Fruit fly (Drosophila melanogaster) whole organism, embryonic: ENCODE measurements around the gene CG8301.

Experiments
- BEAF-32 ChIP-seq: fragments of 200-800 bp; sonication (Bioruptor generic); optimal IDR thresholded peaks from 3 replicates; lab custom pipeline; 2017; ENCODE audit warnings: missing biosample characterization, missing genetic modification characterization, mild to moderate bottlenecking, moderate library complexity, missing genetic modification reagents
- Blimp-1 ChIP-seq: fragments of 200-800 bp; sonication (Bioruptor generic); optimal IDR thresholded peaks from 3 replicates; lab custom pipeline; 2018; ENCODE audit warnings: missing biosample characterization, missing genetic modification characterization, mild to moderate bottlenecking, moderate library complexity, missing genetic modification reagents
- CG10209 ChIP-seq: fragments of 200-800 bp; sonication (Bioruptor generic); optimal IDR thresholded peaks from 3 replicates; lab custom pipeline; 2017; ENCODE audit warnings: missing biosample characterization, mild to moderate bottlenecking, missing genetic modification characterization, missing genetic modification reagents
- CG11695 ChIP-seq: fragments of 200-800 bp; sonication (Bioruptor generic); IDR thresholded peaks from 3 replicates; pipeline ENCODE4 v1.3.6; 2022; ENCODE audit warnings: missing biosample characterization, missing genetic modification characterization
- CG12659 ChIP-seq: fragments of 200-800 bp; sonication (Bioruptor generic); optimal IDR thresholded peaks from 3 replicates; lab custom pipeline; 2017; ENCODE audit warnings: mild to moderate bottlenecking, missing biosample characterization, missing genetic modification reagents, missing genetic modification characterization
- CG1647 ChIP-seq: fragments of 200-800 bp; sonication (Bioruptor generic); optimal IDR thresholded peaks from 3 replicates; lab custom pipeline; 2016; ENCODE audit warnings: missing biosample characterization, missing genetic modification characterization
- CG17328 ChIP-seq: fragments of 200-800 bp; sonication (Bioruptor generic); IDR thresholded peaks from 2 replicates; pipeline ENCODE4 v1.3.6; 2022; ENCODE audit warnings: missing biosample characterization, missing genetic modification characterization
- CG18476 ChIP-seq: fragments of 200-800 bp; sonication (Bioruptor generic); optimal IDR thresholded peaks from 2 replicates; lab custom pipeline; 2016; ENCODE audit warnings: missing biosample characterization, mild to moderate bottlenecking, missing genetic modification characterization
- CG32532 ChIP-seq: fragments of 200-800 bp; sonication (Bioruptor generic); IDR thresholded peaks from 2 replicates; pipeline ENCODE4 v1.3.6; 2022; ENCODE audit warnings: missing biosample characterization, missing genetic modification characterization
- CG3847 ChIP-seq: fragments of 200-800 bp; sonication (Bioruptor generic); IDR thresholded peaks from 2 replicates; pipeline ENCODE4 v1.3.6; 2022; ENCODE audit warnings: missing biosample characterization, missing genetic modification characterization
- CG6765 ChIP-seq: fragments of 200-800 bp; sonication (Bioruptor generic); optimal IDR thresholded peaks from 3 replicates; lab custom pipeline; 2017; ENCODE audit warnings: missing biosample characterization, mild to moderate bottlenecking, missing genetic modification characterization
- CG6854 ChIP-seq: fragments of 200-800 bp; sonication (Bioruptor generic); optimal IDR thresholded peaks from 3 replicates; lab custom pipeline; 2017; ENCODE audit warnings: missing biosample characterization, mild to moderate bottlenecking, missing genetic modification characterization
- CG7963 ChIP-seq: fragments of 200-800 bp; sonication (Bioruptor generic); IDR thresholded peaks from 3 replicates; pipeline ENCODE4 v1.3.6; 2022; ENCODE audit warnings: missing biosample characterization, missing genetic modification characterization; ENCODE audit not compliant: partially characterized antibody
- CG8944 ChIP-seq: fragments of 200-800 bp; sonication (Bioruptor generic); optimal IDR thresholded peaks from 3 replicates; lab custom pipeline; 2016; ENCODE audit warnings: missing biosample characterization, missing genetic modification characterization
- CG9727 ChIP-seq: fragments of 200-800 bp; sonication (Bioruptor generic); optimal IDR thresholded peaks from 3 replicates; lab custom pipeline; 2017; ENCODE audit warnings: missing biosample characterization, mild to moderate bottlenecking, missing genetic modification characterization
- CG9876 ChIP-seq: fragments of 200-800 bp; sonication (Bioruptor generic); optimal IDR thresholded peaks from 2 replicates; lab custom pipeline; 2016; ENCODE audit warnings: missing biosample characterization, missing genetic modification characterization
- ERR ChIP-seq: fragments of 200-800 bp; sonication (Bioruptor generic); optimal IDR thresholded peaks from 2 replicates; lab custom pipeline; 2016; ENCODE audit warnings: missing biosample characterization, missing genetic modification characterization
- Eip74EF ChIP-seq, 2 experiments: fragments of 200-800 bp in 1 of 2; fragments of >200 bp in 1 of 2; sonication (Bioruptor generic) in 1 of 2; optimal IDR thresholded peaks; 2 replicates each; lab custom pipeline; 2017 to 2019; ENCODE audit warnings: missing biosample characterization in 2 of 2, missing genetic modification characterization in 2 of 2, mild to moderate bottlenecking in 1 of 2, moderate library complexity in 1 of 2
- H15 ChIP-seq: fragments of 200-800 bp; sonication (Bioruptor generic); IDR thresholded peaks from 3 replicates; pipeline ENCODE4 v1.3.6; 2022; ENCODE audit warnings: missing biosample characterization, missing genetic modification characterization
- HLH54F ChIP-seq: fragments of 200-800 bp; sonication (Bioruptor generic); optimal IDR thresholded peaks from 3 replicates; lab custom pipeline; 2016; ENCODE audit warnings: missing biosample characterization, missing genetic modification characterization
- HmgZ ChIP-seq: fragments of 200-800 bp; sonication (Bioruptor generic); optimal IDR thresholded peaks from 2 replicates; lab custom pipeline; 2018; ENCODE audit warnings: missing biosample characterization, mild to moderate bottlenecking, missing genetic modification characterization
- Hr39 ChIP-seq: fragments of >200 bp; optimal IDR thresholded peaks from 2 replicates; lab custom pipeline; 2017
- Hr78 ChIP-seq, 2 experiments: fragments of 200-800 bp in 1 of 2; fragments of >200 bp in 1 of 2; sonication (Bioruptor generic) in 1 of 2; optimal IDR thresholded peaks; 2 replicates each; lab custom pipeline; 2017 to 2019; ENCODE audit warnings: missing biosample characterization in 2 of 2, missing genetic modification characterization in 2 of 2, mild to moderate bottlenecking in 1 of 2, moderate library complexity in 1 of 2
- Jarid2 ChIP-seq: fragments of 200-800 bp; sonication (Bioruptor generic); optimal IDR thresholded peaks from 3 replicates; lab custom pipeline; 2017; ENCODE audit warnings: mild to moderate bottlenecking, missing biosample characterization, missing genetic modification reagents, missing genetic modification characterization
- Kr ChIP-seq: fragments of 200-800 bp; sonication (Bioruptor generic); optimal IDR thresholded peaks from 2 replicates; lab custom pipeline; 2017; ENCODE audit warnings: missing biosample characterization, mild to moderate bottlenecking, missing genetic modification characterization
- Ravus ChIP-seq: fragments of 200-800 bp; sonication (Bioruptor generic); IDR thresholded peaks from 2 replicates; pipeline ENCODE4 v1.3.6; 2022; ENCODE audit warnings: missing biosample characterization, missing genetic modification characterization
- Sin3A ChIP-seq: fragments of >200 bp; optimal IDR thresholded peaks from 2 replicates; lab custom pipeline; 2018
- cas ChIP-seq: fragments of 200-800 bp; sonication (Bioruptor generic); IDR thresholded peaks from 2 replicates; pipeline ENCODE4 v1.3.6; 2022; ENCODE audit warnings: missing biosample characterization, missing genetic modification characterization
- corto ChIP-seq: fragments of 200-800 bp; sonication (Bioruptor generic); optimal IDR thresholded peaks from 2 replicates; lab custom pipeline; 2016; ENCODE audit warnings: missing biosample characterization, mild to moderate bottlenecking, missing genetic modification characterization, moderate library complexity
- crc ChIP-seq: fragments of 200-800 bp; sonication (Bioruptor generic); optimal IDR thresholded peaks from 2 replicates; lab custom pipeline; 2016; ENCODE audit warnings: missing biosample characterization, missing genetic modification characterization
- esg ChIP-seq: fragments of 200-800 bp; sonication (Bioruptor generic); conservative IDR thresholded peaks from 2 replicates; pipeline ENCODE4 v1.3.6; 2022; ENCODE audit warnings: missing biosample characterization, missing genetic modification characterization
- gcm2 ChIP-seq: fragments of 200-800 bp; sonication (Bioruptor generic); optimal IDR thresholded peaks from 2 replicates; lab custom pipeline; 2016; ENCODE audit warnings: missing biosample characterization, missing genetic modification characterization
- gem ChIP-seq: fragments of 200-800 bp; sonication (Bioruptor generic); optimal IDR thresholded peaks from 2 replicates; lab custom pipeline; 2019; ENCODE audit warnings: missing biosample characterization, mild to moderate bottlenecking, missing genetic modification characterization, moderate library complexity
- grn ChIP-seq: fragments of 200-800 bp; sonication (Bioruptor generic); optimal IDR thresholded peaks from 3 replicates; lab custom pipeline; 2017; ENCODE audit warnings: missing biosample characterization, missing genetic modification characterization
- gro ChIP-seq: fragments of 200-800 bp; sonication (Bioruptor generic); optimal IDR thresholded peaks from 2 replicates; lab custom pipeline; 2016; ENCODE audit warnings: missing biosample characterization, missing genetic modification characterization
- ham ChIP-seq: fragments of 200-800 bp; sonication (Bioruptor generic); IDR thresholded peaks from 2 replicates; pipeline ENCODE4 v1.3.6; 2022; ENCODE audit warnings: missing biosample characterization, missing genetic modification characterization
- mld ChIP-seq: fragments of 200-800 bp; sonication (Bioruptor generic); IDR thresholded peaks from 3 replicates; pipeline ENCODE4 v1.3.6; 2022; ENCODE audit warnings: missing biosample characterization, missing genetic modification characterization; ENCODE audit not compliant: partially characterized antibody
- peb ChIP-seq: fragments of 200-800 bp; sonication (Bioruptor generic); IDR thresholded peaks from 2 replicates; pipeline ENCODE4 v1.3.6; 2022; ENCODE audit warnings: missing biosample characterization, missing genetic modification characterization
- pnt ChIP-seq: fragments of 200-800 bp; sonication (Bioruptor generic); optimal IDR thresholded peaks from 3 replicates; lab custom pipeline; 2016; ENCODE audit warnings: missing biosample characterization, missing genetic modification characterization
- run ChIP-seq: fragments of 200-800 bp; sonication (Bioruptor generic); optimal IDR thresholded peaks from 3 replicates; lab custom pipeline; 2018; ENCODE audit warnings: missing biosample characterization, mild to moderate bottlenecking, missing genetic modification characterization
- shn ChIP-seq: fragments of 200-800 bp; sonication (Bioruptor generic); optimal IDR thresholded peaks from 3 replicates; lab custom pipeline; 2016; ENCODE audit warnings: missing biosample characterization, missing genetic modification characterization
- slbo ChIP-seq: fragments of 200-800 bp; sonication (Bioruptor generic); IDR thresholded peaks from 2 replicates; pipeline ENCODE4 v1.3.6; 2022; ENCODE audit warnings: missing biosample characterization, missing genetic modification characterization
- ssp ChIP-seq: fragments of 200-800 bp; sonication (Bioruptor generic); IDR thresholded peaks from 2 replicates; pipeline ENCODE4 v1.3.6; 2022; ENCODE audit warnings: missing biosample characterization, missing genetic modification characterization
- stwl ChIP-seq: fragments of 200-800 bp; sonication (Bioruptor generic); optimal IDR thresholded peaks from 3 replicates; lab custom pipeline; 2018; ENCODE audit warnings: missing biosample characterization, mild to moderate bottlenecking, missing genetic modification characterization, moderate library complexity
- tio ChIP-seq: fragments of 200-800 bp; sonication (Bioruptor generic); optimal IDR thresholded peaks from 2 replicates; lab custom pipeline; 2017; ENCODE audit warnings: missing biosample characterization, missing genetic modification characterization, inconsistent platforms
- ttk ChIP-seq: fragments of 200-800 bp; sonication (Bioruptor generic); IDR thresholded peaks from 2 replicates; pipeline ENCODE4 v2.1.2; 2022; ENCODE audit warnings: missing biosample characterization, missing genetic modification characterization
- unc-4 ChIP-seq: fragments of 200-800 bp; sonication (Bioruptor generic); IDR thresholded peaks from 2 replicates; pipeline ENCODE4 v1.3.6; 2022; ENCODE audit warnings: missing biosample characterization, missing genetic modification characterization; ENCODE audit not compliant: partially characterized antibody

CG8301 gene

DNA sequence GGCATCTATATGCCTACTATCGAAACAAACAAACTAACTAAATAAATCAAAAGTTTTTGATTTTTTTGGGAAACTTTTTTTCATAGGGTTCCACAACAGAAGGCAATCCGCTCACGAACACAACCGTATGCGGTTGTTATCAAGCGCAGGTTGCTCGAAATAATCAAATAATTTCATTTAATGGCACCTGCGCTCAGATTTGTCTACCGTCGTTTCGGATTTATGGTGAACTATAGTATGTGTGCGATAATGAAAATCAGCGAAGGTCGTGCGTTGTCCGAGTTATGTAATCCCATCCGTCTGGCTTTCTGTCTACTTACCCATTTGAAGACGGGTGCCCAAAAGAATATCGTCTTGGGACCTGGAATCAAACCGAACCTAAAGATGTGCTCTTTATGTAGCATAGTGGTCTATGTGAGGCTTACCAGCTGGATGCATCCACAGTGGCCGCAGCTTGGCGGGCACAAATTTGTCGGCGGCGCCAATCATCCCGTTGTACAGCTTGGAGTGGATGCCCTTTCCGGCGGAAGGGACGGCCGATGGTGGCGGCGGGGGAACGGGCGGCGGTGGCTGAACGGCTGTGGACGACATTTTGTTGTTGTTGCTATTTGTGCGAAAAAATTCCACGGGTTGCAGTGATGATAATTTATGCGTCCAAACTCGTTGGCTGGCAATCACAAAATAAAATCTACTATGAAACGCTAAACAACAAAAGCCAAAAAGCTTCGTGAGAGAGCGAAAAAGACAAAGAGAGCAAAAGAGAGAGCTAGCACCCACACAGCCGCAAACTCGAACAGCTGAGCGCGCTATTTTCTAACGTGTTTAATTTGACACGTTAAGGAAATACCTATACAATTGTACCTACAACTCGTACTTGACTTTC lies 7.9 kb upstream of the CG8301 start (continued):
- TF ChIP-seq CG17328 (GFP tag; lab: Robert Waterston, UW) (0 out of 2 replicates have a peak, but pooled peaks have one; percentile 23), CG8944 (no peak), ssp (GFP tag; lab: Robert Waterston, UW) (no peak), CG32532 (peak; percentile 38; the same call in 1 of the 2 replicates), cas (GFP tag; lab: Robert Waterston, UW) (no peak), Hr78 (GFP tag; optimal IDR thresholded peaks at IDR 0.05; lab: Kevin White, UChicago) (no peak), ttk (GFP tag; lab: Robert Waterston, UW) (0 out of 2 replicates have a peak, but pooled peaks have one; percentile 25), CG11695 (no peak), CG1647 (GFP tag; lab: Kevin White, UChicago) (no peak), corto (GFP tag; lab: Kevin White, UChicago) (no peak), HmgZ (tag; lab: Kevin White, UChicago) (peak; percentile 33), tio (GFP tag; lab: Kevin White, UChicago) (no peak), peb (GFP tag; lab: Robert Waterston, UW) (no peak), CG9727 (GFP tag; lab: Kevin White, UChicago) (no peak), CG7963 (GFP tag; lab: Robert Waterston, UW) (no peak), slbo (GFP tag; lab: Robert Waterston, UW) (peak; percentile 19), HLH54F (GFP tag; lab: Kevin White, UChicago) (no peak), unc-4 (peak; percentile 36)
- TF ChIP-seq, all 482 proteins: peak for 56

DNA sequence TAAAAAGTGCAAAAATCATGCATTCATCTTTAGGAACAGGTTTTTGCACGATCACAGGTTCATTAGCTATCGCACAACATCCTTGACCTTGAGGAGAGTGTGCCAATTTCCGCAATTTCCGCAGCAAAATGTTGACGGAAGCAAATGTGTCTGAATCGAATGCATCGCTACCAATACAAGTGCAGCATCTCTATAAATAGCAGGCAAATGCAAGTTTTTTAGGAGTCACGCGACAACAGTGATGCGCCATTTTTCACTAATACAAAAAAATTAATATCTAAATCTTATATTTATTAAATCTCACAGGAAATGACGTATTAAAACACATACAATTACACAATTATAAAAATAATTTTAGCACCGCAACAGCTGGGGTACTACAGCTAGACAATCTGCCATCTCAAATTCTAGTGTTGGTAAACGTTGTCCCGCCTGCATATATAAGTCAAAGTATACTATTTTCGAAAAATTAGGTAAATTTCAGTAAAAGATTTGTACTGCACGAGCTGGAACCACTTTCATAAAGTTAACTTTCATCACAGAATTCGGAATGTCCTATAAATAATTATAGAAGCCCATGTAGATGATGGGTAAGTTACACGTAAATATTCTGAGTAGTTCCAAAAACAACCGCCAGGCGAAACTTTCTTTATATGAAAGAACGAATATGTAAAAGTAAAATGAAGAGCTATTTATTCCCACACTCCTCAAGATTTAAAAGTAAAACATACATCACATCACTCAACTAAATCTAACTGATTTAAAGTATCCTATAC lies 7.1 kb upstream of the CG8301 start, which contains the start of gene CG9399:
Gene CG9399 (minus strand): TSS at position 400 of the 776 bp plus-strand sequence.
- peak; percentile 83 for TF ChIP-seq stwl (tag; lab: Kevin White, UChicago)
- no peak for TF ChIP-seq Hr39 (lab: Kevin White, UChicago)
- TF ChIP-seq Eip74EF (GFP tag; optimal IDR thresholded peaks at IDR 0.05; lab: Kevin White, UChicago): peak in 1 of 2 experiments; percentile 99
- TF ChIP-seq run (tag; lab: Kevin White, UChicago): peak; percentile 94
- TF ChIP-seq gem: peak; percentile 99
- peak; percentile 86 for TF ChIP-seq crc (GFP tag; lab: Kevin White, UChicago)
- peak; percentile 95 for TF ChIP-seq Blimp-1 (GFP tag; lab: Kevin White, UChicago)
- peak; percentile 87 for TF ChIP-seq CG6765 (GFP tag; lab: Kevin White, UChicago)
- TF ChIP-seq Jarid2 (GFP tag; lab: Kevin White, UChicago): peak; percentile 78
- peak; percentile 97 for TF ChIP-seq CG3847 (GFP tag; lab: Robert Waterston, UW)
- TF ChIP-seq CG9876 (GFP tag; lab: Kevin White, UChicago): peak; percentile 78
- peak; percentile 95 for TF ChIP-seq CG18476 (GFP tag; lab: Kevin White, UChicago)
- peak; percentile 98 for TF ChIP-seq CG10209
- TF ChIP-seq pnt (GFP tag; lab: Kevin White, UChicago): peak; percentile 92
- no peak for TF ChIP-seq Kr (GFP tag; lab: Kevin White, UChicago)
- peak; percentile 85 for TF ChIP-seq Ravus
- peak; percentile 82 for TF ChIP-seq ERR (GFP tag; lab: Kevin White, UChicago)
- peak; percentile 96 for TF ChIP-seq gcm2 (GFP tag; lab: Kevin White, UChicago)
- TF ChIP-seq grn (GFP tag; lab: Kevin White, UChicago): peak; percentile 65
- peak; percentile 98 for TF ChIP-seq esg
- TF ChIP-seq shn: peak; percentile 93
- peak; percentile 89 for TF ChIP-seq gro (GFP tag; lab: Kevin White, UChicago)
- TF ChIP-seq BEAF-32: peak; percentile 73
- TF ChIP-seq H15 (GFP tag; lab: Robert Waterston, UW): peak; percentile 99
- TF ChIP-seq Sin3A (lab: Kevin White, UChicago): no peak
- TF ChIP-seq CG6854 (GFP tag; lab: Kevin White, UChicago): peak; percentile 90
- TF ChIP-seq ham (GFP tag; lab: Robert Waterston, UW): peak; percentile 88
- TF ChIP-seq mld (GFP tag; lab: Robert Waterston, UW): no peak
- peak; percentile 99 for TF ChIP-seq CG12659 (GFP tag; lab: Kevin White, UChicago)
